Fruit fly (Drosophila melanogaster) Kc167 (cell line): ENCODE measurements around the gene Cp7Fb.

Source experiments
- Sin3A ChIP-seq: fragments of >200 bp; optimal IDR thresholded peaks from 2 replicates; lab custom pipeline; 2018; ENCODE audit warnings: missing external identifiers
- h ChIP-seq: fragments of >200 bp; optimal IDR thresholded peaks from 3 replicates; lab custom pipeline; 2018; ENCODE audit warnings: missing external identifiers
- insv ChIP-seq: fragments of >200 bp; optimal IDR thresholded peaks from 3 replicates; lab custom pipeline; 2018; ENCODE audit warnings: missing external identifiers
- psq ChIP-seq: fragments of >200 bp; optimal IDR thresholded peaks from 2 replicates; lab custom pipeline; 2017; ENCODE audit warnings: missing external identifiers
- ttk ChIP-seq: sonication (Bioruptor generic); optimal IDR thresholded peaks from 2 replicates; lab custom pipeline; 2017; ENCODE audit warnings: missing external identifiers

DNA sequence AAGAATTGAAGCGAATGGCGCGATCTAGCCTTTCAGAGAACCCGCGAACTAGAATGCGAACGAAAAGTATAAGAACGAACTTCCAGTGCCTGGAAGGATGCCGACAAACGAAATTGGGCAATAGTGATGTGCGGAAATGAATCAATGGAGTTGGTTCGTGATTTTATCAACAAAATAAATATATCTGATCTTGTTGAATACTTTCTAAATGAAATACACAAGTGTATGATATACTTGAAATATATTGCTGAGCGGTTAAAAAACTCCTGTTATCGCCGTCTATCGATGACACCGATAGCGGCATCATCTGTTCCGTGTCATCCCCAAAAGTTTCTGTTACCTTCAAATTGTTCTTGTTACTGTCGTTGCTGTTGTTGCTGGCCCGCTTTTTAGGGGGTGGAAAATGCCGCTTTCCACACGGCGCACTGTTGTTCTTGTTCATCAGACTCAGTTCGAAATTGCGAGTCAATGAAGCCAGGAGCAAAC, 15.9 kb downstream of the Cp7Fb start, which contains the start of gene otu:
- TF ChIP-seq ttk (lab: Kevin White, UChicago): no peak
- no peak for TF ChIP-seq psq (lab: Kevin White, UChicago)
- no peak for TF ChIP-seq h (lab: Kevin White, UChicago)
- TF ChIP-seq Sin3A: no peak
- no peak for TF ChIP-seq insv (lab: Kevin White, UChicago)
